Fruit fly (Drosophila melanogaster): ENCODE data around the gene Rab7.

DNA sequence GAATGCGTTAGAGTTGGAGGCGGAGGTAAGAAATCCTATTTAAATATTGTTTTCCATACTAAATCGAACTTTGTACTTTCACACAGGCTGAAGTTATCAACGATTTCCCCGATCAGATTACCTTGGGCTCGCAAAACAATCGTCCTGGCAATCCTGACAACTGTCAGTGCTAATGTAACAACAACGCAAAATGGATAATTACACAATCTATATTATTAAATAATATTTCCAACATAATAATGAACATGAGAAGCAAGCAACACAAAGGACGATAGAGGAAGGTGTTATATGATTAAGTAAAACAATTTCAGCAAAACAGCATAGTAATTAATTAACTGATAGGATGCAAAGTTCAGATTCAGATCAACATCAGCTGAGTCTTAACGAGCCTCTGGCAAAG, 1.8 kb downstream of the Rab7 start:
- no peak for TF ChIP-seq br (GFP tag; optimal IDR thresholded peaks at IDR 0.05)
- TF ChIP-seq Mio (GFP tag; optimal IDR thresholded peaks at IDR 0.05) = no peak
- no peak for TF ChIP-seq dmrt93B (GFP tag; optimal IDR thresholded peaks at IDR 0.05)
- no peak for TF ChIP-seq h (GFP tag; optimal IDR thresholded peaks at IDR 0.05)
- no peak for TF ChIP-seq psq (GFP tag; optimal IDR thresholded peaks at IDR 0.05)
- TF ChIP-seq Myc (optimal IDR thresholded peaks at IDR 0.05) = no peak
- no peak for TF ChIP-seq jim (GFP tag; optimal IDR thresholded peaks at IDR 0.05)
- no peak for TF ChIP-seq Hr83 (GFP tag; optimal IDR thresholded peaks at IDR 0.05; ENCODE audit: poor library complexity, severe bottlenecking)
- TF ChIP-seq Rel (GFP tag; optimal IDR thresholded peaks at IDR 0.05) = no peak
- no peak for TF ChIP-seq Rel (tag; optimal IDR thresholded peaks at IDR 0.05)
- TF ChIP-seq Dfd (GFP tag; optimal IDR thresholded peaks at IDR 0.05) = no peak
- TF ChIP-seq Hr78 (GFP tag; optimal IDR thresholded peaks at IDR 0.05) = no peak
